Fruit fly (Drosophila melanogaster) whole organism, pupa: ENCODE data around the gene CG14853.

Source experiments
- CG10348 ChIP-seq: fragments of 200-800 bp; sonication (Bioruptor generic); IDR thresholded peaks from 2 replicates; pipeline ENCODE4 v1.3.6; 2022; ENCODE audit warnings: missing biosample characterization, missing genetic modification characterization
- CG12605 ChIP-seq: fragments of 200-800 bp; sonication (Bioruptor generic); IDR thresholded peaks from 2 replicates; pipeline ENCODE4 v1.3.6; 2022; ENCODE audit warnings: missing biosample characterization, missing genetic modification characterization
- CG13204 ChIP-seq: fragments of 200-800 bp; sonication (Bioruptor generic); optimal IDR thresholded peaks from 2 replicates; lab custom pipeline; 2018; ENCODE audit warnings: missing biosample characterization, mild to moderate bottlenecking, missing genetic modification characterization, moderate library complexity
- CG14655 ChIP-seq: fragments of 200-800 bp; sonication (Bioruptor generic); optimal IDR thresholded peaks from 3 replicates; lab custom pipeline; 2017; ENCODE audit warnings: mild to moderate bottlenecking, missing biosample characterization, missing genetic modification reagents, missing genetic modification characterization
- CG15710 ChIP-seq: fragments of 200-800 bp; sonication (Bioruptor generic); optimal IDR thresholded peaks from 2 replicates; lab custom pipeline; 2018; ENCODE audit warnings: missing biosample characterization, mild to moderate bottlenecking, missing genetic modification characterization, moderate library complexity
- CG17806 ChIP-seq: fragments of 200-800 bp; sonication (Bioruptor generic); optimal IDR thresholded peaks from 2 replicates; lab custom pipeline; 2018; ENCODE audit warnings: missing biosample characterization, mild to moderate bottlenecking, missing genetic modification characterization, moderate library complexity
- CG32121 ChIP-seq: fragments of 200-800 bp; sonication (Bioruptor generic); IDR thresholded peaks from 2 replicates; pipeline ENCODE4 v1.3.6; 2022; ENCODE audit warnings: missing biosample characterization, missing genetic modification characterization
- CG34367 ChIP-seq: fragments of 200-800 bp; sonication (Bioruptor generic); optimal IDR thresholded peaks from 2 replicates; lab custom pipeline; 2018; ENCODE audit warnings: missing biosample characterization, mild to moderate bottlenecking, missing genetic modification characterization
- CG4496 ChIP-seq: fragments of 200-800 bp; sonication (Bioruptor generic); IDR thresholded peaks from 3 replicates; pipeline ENCODE4 v1.3.6; 2022; ENCODE audit warnings: missing biosample characterization, missing genetic modification characterization
- CG8159 ChIP-seq: fragments of 200-800 bp; sonication (Bioruptor generic); optimal IDR thresholded peaks from 3 replicates; lab custom pipeline; 2018; ENCODE audit warnings: missing biosample characterization, mild to moderate bottlenecking, missing genetic modification characterization, moderate library complexity
- CG8301 ChIP-seq: fragments of 200-800 bp; sonication (Bioruptor generic); optimal IDR thresholded peaks from 2 replicates; lab custom pipeline; 2018; ENCODE audit warnings: missing biosample characterization, mild to moderate bottlenecking, missing genetic modification characterization
- CG9948 ChIP-seq: fragments of 200-800 bp; sonication (Bioruptor generic); optimal IDR thresholded peaks from 2 replicates; lab custom pipeline; 2018; ENCODE audit warnings: missing biosample characterization, mild to moderate bottlenecking, missing genetic modification characterization, moderate library complexity
- D1 ChIP-seq: fragments of 200-800 bp; sonication (Bioruptor generic); optimal IDR thresholded peaks from 2 replicates; lab custom pipeline; 2018; ENCODE audit warnings: missing biosample characterization, mild to moderate bottlenecking, missing genetic modification characterization, moderate library complexity
- EcR ChIP-seq: fragments of 200-800 bp; sonication (Bioruptor generic); optimal IDR thresholded peaks from 3 replicates; lab custom pipeline; 2019; ENCODE audit warnings: missing biosample characterization, missing genetic modification characterization, mild to moderate bottlenecking, moderate library complexity, missing genetic modification reagents
- Ets98B ChIP-seq: fragments of 200-800 bp; sonication (Bioruptor generic); IDR thresholded peaks from 2 replicates; pipeline ENCODE4 v1.3.6; 2022; ENCODE audit warnings: missing biosample characterization, missing genetic modification characterization
- Pif1A ChIP-seq: fragments of 200-800 bp; sonication (Bioruptor generic); optimal IDR thresholded peaks from 3 replicates; lab custom pipeline; 2016; ENCODE audit warnings: missing biosample characterization, missing genetic modification characterization
- Pif1B ChIP-seq: fragments of 200-800 bp; sonication (Bioruptor generic); optimal IDR thresholded peaks from 3 replicates; lab custom pipeline; 2016; ENCODE audit warnings: missing biosample characterization, missing genetic modification characterization
- Snoo ChIP-seq: fragments of 200-800 bp; sonication (Bioruptor generic); optimal IDR thresholded peaks from 3 replicates; lab custom pipeline; 2017; ENCODE audit warnings: missing biosample characterization, mild to moderate bottlenecking, missing genetic modification characterization, inconsistent platforms
- fd96Ca ChIP-seq: fragments of 200-800 bp; sonication (Bioruptor generic); IDR thresholded peaks from 3 replicates; pipeline ENCODE4 v1.3.6; 2022; ENCODE audit warnings: missing biosample characterization, missing genetic modification characterization
- gl ChIP-seq: fragments of 200-800 bp; sonication (Bioruptor generic); optimal IDR thresholded peaks from 2 replicates; lab custom pipeline; 2018; ENCODE audit warnings: missing biosample characterization, mild to moderate bottlenecking, missing genetic modification characterization
- rn ChIP-seq: fragments of 200-800 bp; sonication (Bioruptor generic); IDR thresholded peaks from 2 replicates; pipeline ENCODE4 v1.3.6; 2022; ENCODE audit warnings: missing biosample characterization, missing genetic modification characterization

Gene CG14853

DNA sequence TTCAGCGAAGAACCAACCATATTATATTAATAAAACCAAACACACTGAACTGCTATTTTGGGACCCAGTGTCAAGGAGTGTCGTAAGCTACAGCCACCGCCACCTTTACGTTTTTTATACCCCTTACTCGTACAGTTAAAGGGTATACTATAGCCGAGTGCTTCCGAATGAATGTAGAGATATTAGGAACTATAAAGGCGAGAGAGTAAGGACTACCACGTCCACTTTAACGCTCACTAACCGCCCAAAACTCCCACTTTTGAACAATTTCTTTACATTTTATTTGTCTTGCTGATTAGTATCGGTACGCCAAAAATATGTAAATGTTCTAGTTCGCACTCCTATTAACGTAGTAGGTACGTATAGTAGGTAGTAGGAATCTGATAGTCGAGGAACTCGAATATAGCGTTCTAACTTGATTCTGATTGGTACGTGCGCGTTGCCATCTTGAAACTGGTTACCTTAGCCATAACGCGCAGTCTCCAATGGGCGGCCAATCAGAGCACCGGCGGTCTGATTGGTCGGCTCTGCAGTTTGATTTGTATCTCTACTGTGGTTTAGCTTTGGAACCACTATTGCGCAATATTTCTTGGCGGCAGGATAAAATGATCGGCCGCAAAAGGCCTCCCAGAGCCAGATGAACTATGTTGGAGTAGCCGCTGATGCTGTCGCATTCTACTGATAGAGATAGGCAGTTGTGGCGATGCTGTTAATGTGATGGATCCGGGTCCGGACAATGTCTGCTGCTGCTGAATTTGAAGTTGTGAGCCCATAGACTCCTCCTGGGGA lies 46.7 kb downstream of the CG14853 start:
- TF ChIP-seq fd96Ca (GFP tag; lab: Robert Waterston, UW) = peak; percentile 39; the same call in 2 of the 3 replicates
- no peak for TF ChIP-seq CG13204 (GFP tag; lab: Kevin White, UChicago)
- TF ChIP-seq CG17806 (tag; lab: Kevin White, UChicago) = peak; percentile 26
- TF ChIP-seq CG34367 (tag; lab: Kevin White, UChicago) = peak; percentile 15
- TF ChIP-seq CG10348 (GFP tag; lab: Robert Waterston, UW) = no peak
- TF ChIP-seq Ets98B (GFP tag; lab: Robert Waterston, UW) = no peak
- no peak for TF ChIP-seq Snoo (tag; lab: Kevin White, UChicago)
- no peak for TF ChIP-seq rn (GFP tag; lab: Robert Waterston, UW)
- no peak for TF ChIP-seq CG12605 (GFP tag; lab: Robert Waterston, UW)
- no peak for TF ChIP-seq CG8159 (tag; lab: Kevin White, UChicago)
- peak; percentile 39 for TF ChIP-seq Pif1A
- TF ChIP-seq CG9948 (tag; lab: Kevin White, UChicago) = peak; percentile 34
- no peak for TF ChIP-seq gl
- no peak for TF ChIP-seq D1 (tag; lab: Kevin White, UChicago)
- TF ChIP-seq Pif1B (GFP tag; lab: Kevin White, UChicago) = peak; percentile 62
- no peak for TF ChIP-seq CG4496
- no peak for TF ChIP-seq CG14655 (GFP tag; lab: Kevin White, UChicago)
- no peak for TF ChIP-seq EcR (GFP tag; lab: Kevin White, UChicago)
- TF ChIP-seq CG32121 (GFP tag; lab: Robert Waterston, UW) = no peak
- TF ChIP-seq CG8301 (tag; lab: Kevin White, UChicago) = peak; percentile 58
- peak; percentile 3 for TF ChIP-seq CG15710 (tag; lab: Kevin White, UChicago)

DNA sequence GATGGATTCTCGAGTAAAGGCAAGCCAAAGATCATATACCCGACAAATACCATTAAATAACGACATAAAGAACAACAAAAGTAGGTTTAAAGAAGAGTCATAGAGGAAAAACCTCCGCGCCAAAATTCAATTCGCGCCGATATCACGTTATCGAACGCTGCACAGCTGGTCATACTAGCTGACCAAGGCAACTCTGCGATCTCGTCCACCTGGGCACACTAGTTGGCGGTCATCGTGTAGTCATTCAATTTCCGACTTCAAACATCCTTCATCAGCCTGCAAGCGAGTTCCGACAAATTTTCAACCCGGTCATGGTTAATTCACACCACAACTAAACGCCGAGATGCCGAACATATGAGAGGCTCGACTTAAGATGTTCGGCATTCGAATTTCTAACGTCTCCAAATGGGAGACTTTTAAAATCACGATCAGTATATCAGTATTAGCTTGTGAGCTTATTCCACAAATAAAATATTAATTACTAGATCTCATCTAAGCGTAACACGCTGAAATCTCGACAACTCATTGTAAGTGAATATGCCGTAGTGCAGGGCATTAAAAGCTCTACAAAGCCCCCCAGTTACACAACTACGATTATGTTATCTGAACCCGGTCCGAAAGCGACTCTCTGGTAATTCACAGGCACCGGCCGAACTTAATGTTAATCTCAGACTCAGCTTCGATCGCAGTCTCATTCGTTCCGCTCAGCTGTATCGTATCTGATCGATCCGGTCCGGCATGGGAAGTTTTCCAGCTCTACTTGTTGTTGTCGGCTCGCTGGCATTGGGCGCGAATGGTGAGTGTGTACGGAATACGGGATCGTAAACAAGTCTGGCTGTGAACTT lies 47.5 kb downstream of the CG14853 start, which contains the start of gene CG3505:
TSS of gene CG3505 (plus strand) at position 688 of the 845 bp plus-strand sequence.
- TF ChIP-seq Pif1B (GFP tag; lab: Kevin White, UChicago) (peak; percentile 4), fd96Ca (GFP tag; lab: Robert Waterston, UW) (peak; percentile 74; the same call in 2 of the 3 replicates), CG9948 (tag; lab: Kevin White, UChicago) (no peak), CG15710 (tag; lab: Kevin White, UChicago) (peak; percentile 48), CG8159 (tag; lab: Kevin White, UChicago) (peak; percentile 40), CG13204 (GFP tag; lab: Kevin White, UChicago) (no peak), CG17806 (tag; lab: Kevin White, UChicago) (peak; percentile 24), CG34367 (tag; lab: Kevin White, UChicago) (peak; percentile 25), CG32121 (GFP tag; lab: Robert Waterston, UW) (peak; percentile 54; the same call in 1 of the 2 replicates), Pif1A (no peak), Ets98B (GFP tag; lab: Robert Waterston, UW) (peak; percentile 73), EcR (GFP tag; lab: Kevin White, UChicago) (no peak), CG14655 (GFP tag; lab: Kevin White, UChicago) (no peak), gl (no peak), rn (GFP tag; lab: Robert Waterston, UW) (no peak), CG10348 (GFP tag; lab: Robert Waterston, UW) (no peak), CG12605 (GFP tag; lab: Robert Waterston, UW) (peak; percentile 65; the same call in 1 of the 2 replicates), CG8301 (tag; lab: Kevin White, UChicago) (peak; percentile 20), D1 (tag; lab: Kevin White, UChicago) (no peak), CG4496 (peak; percentile 56; the same call in 1 of the 3 replicates), Snoo (tag; lab: Kevin White, UChicago) (peak; percentile 27)

DNA sequence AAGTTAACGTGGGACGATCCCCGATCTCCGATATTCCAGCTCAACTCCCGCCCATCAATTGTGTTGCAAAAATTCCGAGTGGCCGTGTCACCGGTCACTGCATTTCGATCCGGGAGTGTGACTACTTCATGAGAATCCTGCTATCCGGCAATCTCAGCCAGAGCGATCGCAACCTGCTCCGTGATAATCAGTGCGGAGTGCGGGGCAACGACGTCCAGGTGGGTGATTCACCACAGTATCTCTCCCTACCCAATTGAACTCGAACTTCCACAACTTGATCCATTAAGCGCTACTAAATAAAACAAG lies 48.1 kb downstream of the CG14853 start:
- no peak for TF ChIP-seq EcR (GFP tag; lab: Kevin White, UChicago)
- TF ChIP-seq CG12605 (GFP tag; lab: Robert Waterston, UW) = no peak
- TF ChIP-seq CG14655 (GFP tag; lab: Kevin White, UChicago) = no peak
- no peak for TF ChIP-seq D1 (tag; lab: Kevin White, UChicago)
- no peak for TF ChIP-seq rn (GFP tag; lab: Robert Waterston, UW)
- TF ChIP-seq Ets98B (GFP tag; lab: Robert Waterston, UW) = no peak
- TF ChIP-seq CG13204 (GFP tag; lab: Kevin White, UChicago) = no peak
- no peak for TF ChIP-seq Pif1B (GFP tag; lab: Kevin White, UChicago)
- TF ChIP-seq CG32121 (GFP tag; lab: Robert Waterston, UW) = no peak
- TF ChIP-seq CG17806 (tag; lab: Kevin White, UChicago) = no peak
- no peak for TF ChIP-seq CG8159 (tag; lab: Kevin White, UChicago)
- no peak for TF ChIP-seq gl
- no peak for TF ChIP-seq fd96Ca (GFP tag; lab: Robert Waterston, UW)
- no peak for TF ChIP-seq CG8301 (tag; lab: Kevin White, UChicago)
- TF ChIP-seq CG34367 (tag; lab: Kevin White, UChicago) = no peak
- TF ChIP-seq Pif1A = no peak
- no peak for TF ChIP-seq CG15710 (tag; lab: Kevin White, UChicago)
- TF ChIP-seq CG9948 (tag; lab: Kevin White, UChicago) = no peak
- TF ChIP-seq CG4496 = no peak
- no peak for TF ChIP-seq Snoo (tag; lab: Kevin White, UChicago)

- TF ChIP-seq CG10348 (GFP tag; lab: Robert Waterston, UW) (no peak), CG12605 (GFP tag; lab: Robert Waterston, UW) (no peak), CG32121 (GFP tag; lab: Robert Waterston, UW) (no peak), CG14655 (GFP tag; lab: Kevin White, UChicago) (no peak), Pif1B (GFP tag; lab: Kevin White, UChicago) (no peak), rn (GFP tag; lab: Robert Waterston, UW) (no peak), CG34367 (tag; lab: Kevin White, UChicago) (no peak), CG8301 (tag; lab: Kevin White, UChicago) (no peak), CG13204 (GFP tag; lab: Kevin White, UChicago) (no peak), Pif1A (no peak), CG8159 (tag; lab: Kevin White, UChicago) (no peak), gl (no peak), D1 (tag; lab: Kevin White, UChicago) (no peak)
These were observed 48.7 kb downstream of the CG14853 start for dm6 chr3R:14658170-14658569.
